Worm (Caenorhabditis elegans) whole organism, early embryonic: ENCODE measurements around the gene rde-12.

Experiments
- F13C5.2 ChIP-seq: sonication (generic microtip); optimal IDR thresholded peaks from 2 replicates; lab custom pipeline; 2017; ENCODE audit warnings: mild to moderate bottlenecking, missing genetic modification characterization, inconsistent platforms, missing compliant biosample characterization
- aly-1 ChIP-seq: sonication (generic microtip); optimal IDR thresholded peaks from 2 replicates; lab custom pipeline; 2016; ENCODE audit warnings: missing genetic modification characterization, missing compliant biosample characterization
- ama-1 ChIP-seq: fragments of 150-350 bp; optimal IDR thresholded peaks from 2 replicates; lab custom pipeline; 2014
- ceh-13 ChIP-seq: fragments of 200-800 bp; sonication (Bioruptor generic); optimal IDR thresholded peaks from 2 replicates; lab custom pipeline; 2018; ENCODE audit warnings: mild to moderate bottlenecking, missing genetic modification characterization, missing compliant biosample characterization
- hnd-1 ChIP-seq: sonication (generic microtip); optimal IDR thresholded peaks from 2 replicates; lab custom pipeline; 2016; ENCODE audit warnings: missing genetic modification characterization, missing compliant biosample characterization
- pes-1 ChIP-seq: fragments of 200-800 bp; sonication (Bioruptor generic); IDR thresholded peaks from 2 replicates; pipeline ENCODE4 v1.3.6; 2022; ENCODE audit warnings: missing genetic modification reagents, missing genetic modification characterization, missing compliant biosample characterization
- sea-1 ChIP-seq: fragments of 200-800 bp; sonication (Bioruptor generic); conservative IDR thresholded peaks from 2 replicates; pipeline ENCODE4 v1.3.6; 2022; ENCODE audit warnings: missing genetic modification characterization, missing compliant biosample characterization

ce11 chrV:13689592-13689991, 24.4 kb downstream of the rde-12 start, which contains the start of gene T01D3.1:
- TF ChIP-seq F13C5.2 (tag; lab: Kevin White, UChicago) = no peak
- no peak for TF ChIP-seq ama-1 (lab: Kevin White, UChicago)
- no peak for TF ChIP-seq aly-1 (tag; lab: Kevin White, UChicago)
- no peak for TF ChIP-seq ceh-13
- no peak for TF ChIP-seq hnd-1 (tag; lab: Kevin White, UChicago)
- no peak for TF ChIP-seq pes-1
- TF ChIP-seq sea-1 (GFP tag; lab: Robert Waterston, UW) = no peak
